Fruit fly (Drosophila melanogaster): ENCODE results near the gene CG14275.

Gene CG14275

DNA sequence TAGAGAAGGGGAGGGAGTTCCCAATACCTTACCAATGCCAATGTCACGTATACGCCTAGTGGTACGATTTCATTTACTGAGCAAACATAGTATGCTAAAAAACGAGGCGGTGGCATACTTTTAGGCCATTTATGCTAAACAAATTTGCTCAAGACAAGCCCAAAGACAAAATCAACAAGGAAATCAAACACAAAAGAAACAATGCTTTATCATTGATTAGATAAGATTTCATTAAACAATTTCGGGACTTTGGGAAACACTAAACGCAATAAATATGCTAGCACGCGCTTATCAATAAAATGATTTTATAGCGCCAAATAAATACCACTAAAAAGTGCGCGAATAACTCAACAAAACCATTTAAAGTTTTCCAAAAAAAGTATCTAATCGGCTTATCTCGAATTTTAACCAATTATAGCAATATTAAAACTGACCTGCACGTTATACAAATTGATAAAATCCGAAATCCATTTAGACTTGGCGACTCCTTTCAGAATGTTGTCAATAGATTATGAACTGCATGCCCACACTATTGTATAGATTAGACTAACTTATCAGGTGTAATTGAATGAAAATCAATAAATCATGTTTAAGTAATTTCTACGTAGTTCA, 23.4 kb downstream of the CG14275 start (continued):
- TF ChIP-seq hth (optimal IDR thresholded peaks at IDR 0.05): no peak
- TF ChIP-seq ase (GFP tag; IDR thresholded peaks at IDR 0.05): no peak
- peak; percentile 35 for TF ChIP-seq CG5180 (GFP tag; optimal IDR thresholded peaks at IDR 0.05)
- no peak for TF ChIP-seq dmrt11E (tag; optimal IDR thresholded peaks at IDR 0.05)
- TF ChIP-seq CG16813 (GFP tag; IDR thresholded peaks at IDR 0.05; ENCODE audit: partially characterized antibody): no peak
- no peak for TF ChIP-seq psq (GFP tag; optimal IDR thresholded peaks at IDR 0.05)
- TF ChIP-seq Nf-YB (GFP tag; optimal IDR thresholded peaks at IDR 0.05): peak; percentile 3
- no peak for TF ChIP-seq fd96Cb (tag; optimal IDR thresholded peaks at IDR 0.05)
- no peak for TF ChIP-seq sc (optimal IDR thresholded peaks at IDR 0.05)
- TF ChIP-seq sc (GFP tag; optimal IDR thresholded peaks at IDR 0.05): no peak
- TF ChIP-seq CG33557 (GFP tag; optimal IDR thresholded peaks at IDR 0.05): no peak
- TF ChIP-seq Dip3 (GFP tag; optimal IDR thresholded peaks at IDR 0.05): no peak
- TF ChIP-seq CG2678 (tag; optimal IDR thresholded peaks at IDR 0.05): peak; percentile 68
- no peak for TF ChIP-seq onecut (GFP tag; IDR thresholded peaks at IDR 0.05)
- no peak for TF ChIP-seq stc (GFP tag; IDR thresholded peaks at IDR 0.05)
- no peak for TF ChIP-seq Lpt (GFP tag; optimal IDR thresholded peaks at IDR 0.05)
- no peak for TF ChIP-seq Gsc (GFP tag; IDR thresholded peaks at IDR 0.05)
- TF ChIP-seq HLHmδ (GFP tag; optimal IDR thresholded peaks at IDR 0.05): no peak
- peak; percentile 2 for TF ChIP-seq CG6683 (GFP tag; optimal IDR thresholded peaks at IDR 0.05)
- TF ChIP-seq CG15073 (GFP tag; optimal IDR thresholded peaks at IDR 0.05): no peak
- peak; percentile 24 for TF ChIP-seq CG12659 (GFP tag; optimal IDR thresholded peaks at IDR 0.05)
- TF ChIP-seq CG10147 (GFP tag; optimal IDR thresholded peaks at IDR 0.05): no peak
- TF ChIP-seq lola (GFP tag; optimal IDR thresholded peaks at IDR 0.05): no peak
- TF ChIP-seq CG34422 (GFP tag; IDR thresholded peaks at IDR 0.05): no peak
- TF ChIP-seq mld (GFP tag; IDR thresholded peaks at IDR 0.05; ENCODE audit: partially characterized antibody): no peak
- no peak for TF ChIP-seq CG17186 (GFP tag; optimal IDR thresholded peaks at IDR 0.05)
- TF ChIP-seq CG7745 (tag; optimal IDR thresholded peaks at IDR 0.05): no peak
- TF ChIP-seq rib (GFP tag; IDR thresholded peaks at IDR 0.05): peak; percentile 33; the same call in 1 of the 2 replicates
- TF ChIP-seq CrebB (tag; optimal IDR thresholded peaks at IDR 0.05): peak; percentile 71
- peak; percentile 46 for TF ChIP-seq sug (tag; optimal IDR thresholded peaks at IDR 0.05)
- TF ChIP-seq CG6854 (GFP tag; optimal IDR thresholded peaks at IDR 0.05): peak; percentile 13
- TF ChIP-seq disco-r (GFP tag; optimal IDR thresholded peaks at IDR 0.05): no peak
- no peak for TF ChIP-seq CG14667 (GFP tag; IDR thresholded peaks at IDR 0.05)
- no peak for TF ChIP-seq CG7556 (GFP tag; optimal IDR thresholded peaks at IDR 0.05)
- peak; percentile 25; the same call in 1 of the 3 replicates for TF ChIP-seq Dbx (GFP tag; IDR thresholded peaks at IDR 0.05)
- peak; percentile 8 for TF ChIP-seq Sox100B (GFP tag; optimal IDR thresholded peaks at IDR 0.05)
- no peak for TF ChIP-seq CG10366 (GFP tag; IDR thresholded peaks at IDR 0.05)
- TF ChIP-seq CG9797 (GFP tag; optimal IDR thresholded peaks at IDR 0.05): no peak
- no peak for TF ChIP-seq MBD-R2 (GFP tag; IDR thresholded peaks at IDR 0.05)
- TF ChIP-seq seq (GFP tag; IDR thresholded peaks at IDR 0.05): no peak
- peak; percentile 54 for TF ChIP-seq CG17568 (GFP tag; optimal IDR thresholded peaks at IDR 0.05)
- no peak for TF ChIP-seq Dp (GFP tag; optimal IDR thresholded peaks at IDR 0.05)
- peak; percentile 2 for TF ChIP-seq NfI (GFP tag; optimal IDR thresholded peaks at IDR 0.05)
- no peak for TF ChIP-seq pan (optimal IDR thresholded peaks at IDR 0.05)
- peak in 1 of 2 experiments; percentile 35 for TF ChIP-seq pan (GFP tag; optimal IDR thresholded peaks at IDR 0.05 in 1 of 2, IDR thresholded peaks at IDR 0.05 in 1 of 2)
- peak; percentile 14 for TF ChIP-seq gcm (GFP tag; optimal IDR thresholded peaks at IDR 0.05)
- no peak for TF ChIP-seq NC2β (GFP tag; optimal IDR thresholded peaks at IDR 0.05)
- TF ChIP-seq Lhr (GFP tag; optimal IDR thresholded peaks at IDR 0.05): no peak
- peak; percentile 62 for TF ChIP-seq gro (GFP tag; optimal IDR thresholded peaks at IDR 0.05)
- TF ChIP-seq ash1 (GFP tag; optimal IDR thresholded peaks at IDR 0.05): no peak

Measured in whole organism, embryonic.